Fruit fly (Drosophila melanogaster) whole organism, embryonic: ENCODE measurements around the gene QIL1.

Experiments used
- Abd-B ChIP-seq: fragments of 200-800 bp; sonication (Bioruptor generic); optimal IDR thresholded peaks from 2 replicates; lab custom pipeline; 2018; ENCODE audit warnings: missing biosample characterization, mild to moderate bottlenecking, missing genetic modification characterization, moderate library complexity
- Bdp1 ChIP-seq: fragments of 200-800 bp; sonication (Bioruptor generic); optimal IDR thresholded peaks from 3 replicates; lab custom pipeline; 2016; ENCODE audit warnings: missing biosample characterization, missing genetic modification characterization
- CG10979 ChIP-seq: fragments of 200-800 bp; sonication (Bioruptor generic); optimal IDR thresholded peaks from 2 replicates; lab custom pipeline; 2018; ENCODE audit warnings: missing biosample characterization, mild to moderate bottlenecking, missing genetic modification characterization, moderate library complexity
- CG11696 ChIP-seq: fragments of 200-800 bp; sonication (Bioruptor generic); IDR thresholded peaks from 2 replicates; pipeline ENCODE4 v1.3.6; 2022; ENCODE audit warnings: missing biosample characterization, missing genetic modification characterization
- CG12071 ChIP-seq: fragments of 200-800 bp; sonication (Bioruptor generic); optimal IDR thresholded peaks from 3 replicates; lab custom pipeline; 2018; ENCODE audit warnings: missing biosample characterization, mild to moderate bottlenecking, missing genetic modification characterization
- CG13775 ChIP-seq: fragments of 200-800 bp; sonication (Bioruptor generic); optimal IDR thresholded peaks from 3 replicates; lab custom pipeline; 2017; ENCODE audit warnings: missing biosample characterization, mild to moderate bottlenecking, missing genetic modification characterization
- CG14667 ChIP-seq: fragments of 200-800 bp; sonication (Bioruptor generic); IDR thresholded peaks from 2 replicates; pipeline ENCODE4 v1.3.6; 2022; ENCODE audit warnings: missing biosample characterization, missing genetic modification characterization
- CG1602 ChIP-seq: fragments of 200-800 bp; sonication (Bioruptor generic); optimal IDR thresholded peaks from 3 replicates; lab custom pipeline; 2016; ENCODE audit warnings: missing biosample characterization, missing genetic modification characterization
- CG16779 ChIP-seq: fragments of 200-800 bp; sonication (Bioruptor generic); IDR thresholded peaks from 2 replicates; pipeline ENCODE4 v1.3.6; 2022; ENCODE audit warnings: missing biosample characterization, missing genetic modification characterization
- CG16813 ChIP-seq: fragments of 200-800 bp; sonication (Bioruptor generic); IDR thresholded peaks from 3 replicates; pipeline ENCODE4 v1.3.6; 2022; ENCODE audit warnings: missing biosample characterization, missing genetic modification characterization; ENCODE audit not compliant: partially characterized antibody
- CG17359 ChIP-seq: fragments of 200-800 bp; sonication (Bioruptor generic); optimal IDR thresholded peaks from 3 replicates; lab custom pipeline; 2018; ENCODE audit warnings: missing biosample characterization, mild to moderate bottlenecking, missing genetic modification characterization, moderate library complexity
- CG18476 ChIP-seq: fragments of 200-800 bp; sonication (Bioruptor generic); optimal IDR thresholded peaks from 2 replicates; lab custom pipeline; 2016; ENCODE audit warnings: missing biosample characterization, mild to moderate bottlenecking, missing genetic modification characterization
- CG18619 ChIP-seq: fragments of 200-800 bp; sonication (Bioruptor generic); optimal IDR thresholded peaks from 3 replicates; lab custom pipeline; 2017; ENCODE audit warnings: missing biosample characterization, mild to moderate bottlenecking, missing genetic modification characterization
- CG2678 ChIP-seq: fragments of 200-800 bp; sonication (Bioruptor generic); optimal IDR thresholded peaks from 3 replicates; lab custom pipeline; 2019; ENCODE audit warnings: missing biosample characterization, mild to moderate bottlenecking, missing genetic modification characterization, moderate library complexity
- CG5953 ChIP-seq: fragments of 200-800 bp; sonication (Bioruptor generic); IDR thresholded peaks from 2 replicates; pipeline ENCODE4 v1.3.6; 2022; ENCODE audit warnings: missing biosample characterization, missing genetic modification characterization
- CG8290 ChIP-seq, 3 experiments: fragments of 200-800 bp; sonication (Bioruptor generic); optimal IDR thresholded peaks; 2 replicates each; lab custom pipeline; 2016 to 2019; ENCODE audit warnings: missing biosample characterization in 3 of 3, missing genetic modification characterization in 3 of 3, mild to moderate bottlenecking in 2 of 3, moderate library complexity in 1 of 3
- CG8388 ChIP-seq: fragments of 200-800 bp; sonication (Bioruptor generic); optimal IDR thresholded peaks from 2 replicates; lab custom pipeline; 2019; ENCODE audit warnings: missing biosample characterization, mild to moderate bottlenecking, missing genetic modification characterization, moderate library complexity
- CG8944 ChIP-seq: fragments of 200-800 bp; sonication (Bioruptor generic); optimal IDR thresholded peaks from 3 replicates; lab custom pipeline; 2016; ENCODE audit warnings: missing biosample characterization, missing genetic modification characterization
- CG9727 ChIP-seq: fragments of 200-800 bp; sonication (Bioruptor generic); optimal IDR thresholded peaks from 3 replicates; lab custom pipeline; 2017; ENCODE audit warnings: missing biosample characterization, mild to moderate bottlenecking, missing genetic modification characterization
- CG9876 ChIP-seq: fragments of 200-800 bp; sonication (Bioruptor generic); optimal IDR thresholded peaks from 2 replicates; lab custom pipeline; 2016; ENCODE audit warnings: missing biosample characterization, missing genetic modification characterization
- Chrac-16 ChIP-seq: fragments of 200-800 bp; sonication (Bioruptor generic); optimal IDR thresholded peaks from 3 replicates; lab custom pipeline; 2016; ENCODE audit warnings: missing biosample characterization, missing genetic modification characterization
- Dek ChIP-seq: fragments of 200-800 bp; sonication (Bioruptor generic); optimal IDR thresholded peaks from 3 replicates; lab custom pipeline; 2019; ENCODE audit warnings: missing biosample characterization, mild to moderate bottlenecking, missing genetic modification characterization, moderate library complexity
- Eip74EF ChIP-seq, 2 experiments: fragments of 200-800 bp in 1 of 2; fragments of >200 bp in 1 of 2; sonication (Bioruptor generic) in 1 of 2; optimal IDR thresholded peaks; 2 replicates each; lab custom pipeline; 2017 to 2019; ENCODE audit warnings: missing biosample characterization in 2 of 2, missing genetic modification characterization in 2 of 2, mild to moderate bottlenecking in 1 of 2, moderate library complexity in 1 of 2
- Fer3 ChIP-seq: fragments of 200-800 bp; sonication (Bioruptor generic); optimal IDR thresholded peaks from 2 replicates; lab custom pipeline; 2018; ENCODE audit warnings: missing biosample characterization, mild to moderate bottlenecking, missing genetic modification characterization, moderate library complexity
- HLH54F ChIP-seq: fragments of 200-800 bp; sonication (Bioruptor generic); optimal IDR thresholded peaks from 3 replicates; lab custom pipeline; 2016; ENCODE audit warnings: missing biosample characterization, missing genetic modification characterization
- Hr3 ChIP-seq: fragments of 200-800 bp; sonication (Bioruptor generic); optimal IDR thresholded peaks from 3 replicates; lab custom pipeline; 2016; ENCODE audit warnings: missing biosample characterization, missing genetic modification characterization
- Lhr ChIP-seq: fragments of 200-800 bp; sonication (Bioruptor generic); optimal IDR thresholded peaks from 3 replicates; lab custom pipeline; 2017; ENCODE audit warnings: mild to moderate bottlenecking, missing biosample characterization, missing genetic modification reagents, missing genetic modification characterization
- Mes4 ChIP-seq: fragments of 200-800 bp; sonication (Bioruptor generic); optimal IDR thresholded peaks from 2 replicates; lab custom pipeline; 2016; ENCODE audit warnings: missing biosample characterization, missing genetic modification characterization
- Myb ChIP-seq: fragments of 200-800 bp; sonication (Bioruptor generic); optimal IDR thresholded peaks from 2 replicates; lab custom pipeline; 2016; ENCODE audit warnings: missing biosample characterization, missing genetic modification characterization
- Pdp1 ChIP-seq, 2 experiments: fragments of 200-800 bp; sonication (Bioruptor generic); optimal IDR thresholded peaks; 3 replicates each; lab custom pipeline; 2016; ENCODE audit warnings: missing biosample characterization in 2 of 2, missing genetic modification characterization in 2 of 2, mild to moderate bottlenecking in 1 of 2, moderate library complexity in 1 of 2
- Ssrp ChIP-seq: fragments of 200-800 bp; sonication (Bioruptor generic); optimal IDR thresholded peaks from 2 replicates; lab custom pipeline; 2018; ENCODE audit warnings: missing biosample characterization, mild to moderate bottlenecking, missing genetic modification characterization, moderate library complexity
- Stat92E ChIP-seq, 3 experiments: fragments of >200 bp in 2 of 3; fragments of 200-800 bp in 1 of 3; sonication (Bioruptor generic) in 1 of 3; optimal IDR thresholded peaks; 2 replicates each; lab custom pipeline; 2017 to 2019; ENCODE audit warnings: missing biosample characterization in 3 of 3, missing genetic modification characterization in 3 of 3, mild to moderate bottlenecking in 1 of 3, moderate library complexity in 1 of 3
- az2 ChIP-seq: fragments of 200-800 bp; sonication (Bioruptor generic); optimal IDR thresholded peaks from 3 replicates; lab custom pipeline; 2016; ENCODE audit warnings: missing biosample characterization, missing genetic modification characterization
- dpn ChIP-seq, 2 experiments: fragments of 200-800 bp; sonication (Bioruptor generic); optimal IDR thresholded peaks; 3 replicates each; lab custom pipeline; 2016; ENCODE audit warnings: missing biosample characterization in 2 of 2, missing genetic modification characterization in 2 of 2
- dysf ChIP-seq: fragments of 200-800 bp; sonication (Bioruptor generic); IDR thresholded peaks from 3 replicates; pipeline ENCODE4 v1.3.6; 2022; ENCODE audit warnings: missing biosample characterization, missing genetic modification characterization
- ems ChIP-seq: fragments of 200-800 bp; sonication (Bioruptor generic); optimal IDR thresholded peaks from 3 replicates; lab custom pipeline; 2016; ENCODE audit warnings: missing biosample characterization, missing genetic modification characterization
- gce ChIP-seq: fragments of 200-800 bp; sonication (Bioruptor generic); IDR thresholded peaks from 3 replicates; pipeline ENCODE4 v1.3.6; 2022; ENCODE audit warnings: missing biosample characterization, missing genetic modification characterization
- ham ChIP-seq: fragments of 200-800 bp; sonication (Bioruptor generic); IDR thresholded peaks from 2 replicates; pipeline ENCODE4 v1.3.6; 2022; ENCODE audit warnings: missing biosample characterization, missing genetic modification characterization
- hb ChIP-seq: fragments of 200-800 bp; sonication (Bioruptor generic); IDR thresholded peaks from 3 replicates; pipeline ENCODE4 v1.3.6; 2022; ENCODE audit warnings: missing biosample characterization, missing genetic modification characterization; ENCODE audit not compliant: partially characterized antibody
- insv ChIP-seq, 2 experiments: fragments of 200-800 bp; sonication (Bioruptor generic); optimal IDR thresholded peaks; 3 replicates each; lab custom pipeline; 2016 to 2018; ENCODE audit warnings: missing biosample characterization in 2 of 2, missing genetic modification characterization in 2 of 2
- jigr1 ChIP-seq: fragments of 200-800 bp; sonication (Bioruptor generic); IDR thresholded peaks from 3 replicates; pipeline ENCODE4 v1.3.6; 2022; ENCODE audit warnings: missing biosample characterization, missing genetic modification characterization
- pho ChIP-seq: fragments of 200-800 bp; sonication (Bioruptor generic); optimal IDR thresholded peaks from 2 replicates; lab custom pipeline; 2016; ENCODE audit warnings: missing biosample characterization, missing genetic modification characterization
- prd ChIP-seq, 3 experiments: fragments of >200 bp in 2 of 3; fragments of 200-800 bp in 1 of 3; sonication (Bioruptor generic) in 1 of 3; optimal IDR thresholded peaks in 2 of 3; IDR thresholded peaks in 1 of 3; 2 replicates in 2 of 3; 3 replicates in 1 of 3; pipeline versions ENCODE4 v1.3.6 to Lab custom; 2017 to 2022; ENCODE audit warnings: missing biosample characterization in 1 of 3, missing genetic modification characterization in 1 of 3
- pum ChIP-seq: fragments of 200-800 bp; sonication (Bioruptor generic); optimal IDR thresholded peaks from 2 replicates; lab custom pipeline; 2016; ENCODE audit warnings: missing biosample characterization, missing genetic modification characterization
- repo ChIP-seq: fragments of 200-800 bp; sonication (Bioruptor generic); optimal IDR thresholded peaks from 2 replicates; lab custom pipeline; 2016; ENCODE audit warnings: missing biosample characterization, missing genetic modification characterization
- run ChIP-seq: fragments of 200-800 bp; sonication (Bioruptor generic); optimal IDR thresholded peaks from 3 replicates; lab custom pipeline; 2018; ENCODE audit warnings: missing biosample characterization, mild to moderate bottlenecking, missing genetic modification characterization
- sens-2 ChIP-seq: fragments of 200-800 bp; sonication (Bioruptor generic); IDR thresholded peaks from 2 replicates; pipeline ENCODE4 v1.3.6; 2022; ENCODE audit warnings: missing biosample characterization, missing genetic modification characterization
- so ChIP-seq: fragments of 200-800 bp; sonication (Bioruptor generic); IDR thresholded peaks from 3 replicates; pipeline ENCODE4 v1.3.6; 2022; ENCODE audit warnings: missing biosample characterization, missing genetic modification characterization
- sob ChIP-seq: fragments of 200-800 bp; sonication (Bioruptor generic); IDR thresholded peaks from 2 replicates; pipeline ENCODE4 v1.3.6; 2022; ENCODE audit warnings: missing biosample characterization, missing genetic modification characterization
- sqz ChIP-seq: fragments of 200-800 bp; sonication (Bioruptor generic); optimal IDR thresholded peaks from 3 replicates; lab custom pipeline; 2018; ENCODE audit warnings: missing biosample characterization, mild to moderate bottlenecking, missing genetic modification characterization

QIL1 gene

dm6 chr3L:17447881-17448280 lies 17.9 kb upstream of the QIL1 start (continued):
- no peak for TF ChIP-seq Bdp1
- TF ChIP-seq CG12071 = no peak
- TF ChIP-seq hb (GFP tag; lab: Robert Waterston, UW) = no peak
- TF ChIP-seq CG8290 (GFP tag; optimal IDR thresholded peaks at IDR 0.05; lab: Kevin White, UChicago) = no peak
- no peak for TF ChIP-seq CG8290 (tag; optimal IDR thresholded peaks at IDR 0.05; lab: Kevin White, UChicago)
- no peak for TF ChIP-seq CG18476 (GFP tag; lab: Kevin White, UChicago)
- TF ChIP-seq CG9727 (GFP tag; lab: Kevin White, UChicago) = peak; percentile 54
- no peak for TF ChIP-seq CG16813
- no peak for TF ChIP-seq Lhr
- no peak for TF ChIP-seq CG16779
- TF ChIP-seq dysf (GFP tag; lab: Robert Waterston, UW) = peak; percentile 47; the same call in 1 of the 3 replicates
- no peak for TF ChIP-seq sob
- no peak for TF ChIP-seq jigr1 (GFP tag; lab: Robert Waterston, UW)
- no peak for TF ChIP-seq sens-2 (GFP tag; lab: Robert Waterston, UW)
- TF ChIP-seq CG18619 (GFP tag; lab: Kevin White, UChicago) = no peak
- TF ChIP-seq CG14667 (GFP tag; lab: Robert Waterston, UW) = 0 out of 2 replicates have a peak, but pooled peaks have one; percentile 4
- no peak for TF ChIP-seq dpn (GFP tag; optimal IDR thresholded peaks at IDR 0.05; lab: Kevin White, UChicago)
- TF ChIP-seq pho (GFP tag; lab: Kevin White, UChicago) = no peak
- TF ChIP-seq Myb (GFP tag; lab: Kevin White, UChicago) = no peak
- TF ChIP-seq CG5953 (GFP tag; lab: Robert Waterston, UW) = no peak
- no peak for TF ChIP-seq repo (GFP tag; lab: Kevin White, UChicago)
- TF ChIP-seq CG11696 (GFP tag; lab: Robert Waterston, UW) = no peak
- TF ChIP-seq CG8944 (GFP tag; lab: Kevin White, UChicago) = no peak
- peak; percentile 14 for TF ChIP-seq Hr3
- TF ChIP-seq ems (GFP tag; lab: Kevin White, UChicago) = no peak
- TF ChIP-seq CG10979 (tag; lab: Kevin White, UChicago) = peak; percentile 7
- TF ChIP-seq Dek (tag; lab: Kevin White, UChicago) = peak; percentile 19
- no peak for TF ChIP-seq ham (GFP tag; lab: Robert Waterston, UW)
- TF ChIP-seq CG13775 = no peak
- no peak for TF ChIP-seq CG8388 (GFP tag; lab: Kevin White, UChicago)
- TF ChIP-seq Ssrp (tag; lab: Kevin White, UChicago) = no peak
- no peak for TF ChIP-seq pum (GFP tag; lab: Kevin White, UChicago)
- TF ChIP-seq Eip74EF (GFP tag; optimal IDR thresholded peaks at IDR 0.05; lab: Kevin White, UChicago) = no peak
- no peak for TF ChIP-seq Mes4 (GFP tag; lab: Kevin White, UChicago)
- peak; percentile 8 for TF ChIP-seq CG17359 (tag; lab: Kevin White, UChicago)
- TF ChIP-seq Abd-B = no peak
- no peak for TF ChIP-seq sqz (GFP tag; lab: Kevin White, UChicago)
- no peak for TF ChIP-seq HLH54F (GFP tag; lab: Kevin White, UChicago)
- TF ChIP-seq gce (GFP tag; lab: Robert Waterston, UW) = no peak
- TF ChIP-seq Fer3 (tag; lab: Kevin White, UChicago) = no peak
- TF ChIP-seq CG9876 (GFP tag; lab: Kevin White, UChicago) = no peak
- no peak for TF ChIP-seq prd (optimal IDR thresholded peaks at IDR 0.05; lab: Kevin White, UChicago)
- 0 out of 3 replicates have a peak, but pooled peaks have one; percentile 36 for TF ChIP-seq prd (GFP tag; IDR thresholded peaks at IDR 0.05; lab: Robert Waterston, UW)
- TF ChIP-seq insv (GFP tag; optimal IDR thresholded peaks at IDR 0.05; lab: Kevin White, UChicago) = no peak
- TF ChIP-seq CG2678 (tag; lab: Kevin White, UChicago) = peak; percentile 71
- TF ChIP-seq CG1602 (GFP tag; lab: Kevin White, UChicago) = no peak
- TF ChIP-seq az2 (GFP tag; lab: Kevin White, UChicago) = no peak
- TF ChIP-seq so = 0 out of 3 replicates have a peak, but pooled peaks have one; percentile 12
- TF ChIP-seq run (tag; lab: Kevin White, UChicago) = no peak
- TF ChIP-seq Pdp1 (GFP tag; optimal IDR thresholded peaks at IDR 0.05; lab: Kevin White, UChicago) = no peak
- TF ChIP-seq Stat92E (GFP tag; optimal IDR thresholded peaks at IDR 0.05; lab: Kevin White, UChicago) = no peak
- no peak for TF ChIP-seq Chrac-16 (GFP tag; lab: Kevin White, UChicago)
